Worm (Caenorhabditis elegans) whole organism, early embryonic: ENCODE measurements around the gene F53C3.6.

Experiments
- B0310.2 ChIP-seq: sonication (generic microtip); optimal IDR thresholded peaks from 2 replicates; lab custom pipeline; 2016; ENCODE audit warnings: mild to moderate bottlenecking, missing genetic modification characterization, missing compliant biosample characterization
- F13C5.2 ChIP-seq: sonication (generic microtip); optimal IDR thresholded peaks from 2 replicates; lab custom pipeline; 2017; ENCODE audit warnings: mild to moderate bottlenecking, missing genetic modification characterization, inconsistent platforms, missing compliant biosample characterization
- aly-1 ChIP-seq: sonication (generic microtip); optimal IDR thresholded peaks from 2 replicates; lab custom pipeline; 2016; ENCODE audit warnings: missing genetic modification characterization, missing compliant biosample characterization
- ama-1 ChIP-seq: fragments of 150-350 bp; optimal IDR thresholded peaks from 2 replicates; lab custom pipeline; 2014
- ceh-13 ChIP-seq: fragments of 200-800 bp; sonication (Bioruptor generic); optimal IDR thresholded peaks from 2 replicates; lab custom pipeline; 2018; ENCODE audit warnings: mild to moderate bottlenecking, missing genetic modification characterization, missing compliant biosample characterization
- ceh-36 ChIP-seq: sonication (generic microtip); optimal IDR thresholded peaks from 2 replicates; lab custom pipeline; 2016; ENCODE audit warnings: missing genetic modification characterization, inconsistent platforms, missing compliant biosample characterization
- ets-7 ChIP-seq: sonication (generic microtip); optimal IDR thresholded peaks from 2 replicates; lab custom pipeline; 2016; ENCODE audit warnings: missing genotype, missing genetic modification characterization, missing compliant biosample characterization
- flt-1 ChIP-seq: fragments of 200-800 bp; sonication (Bioruptor generic); IDR thresholded peaks from 2 replicates; pipeline ENCODE4 v1.3.6; 2022; ENCODE audit warnings: missing genetic modification characterization, missing compliant biosample characterization
- hmbx-1 ChIP-seq: sonication (generic microtip); optimal IDR thresholded peaks from 2 replicates; lab custom pipeline; 2016; ENCODE audit warnings: mild to moderate bottlenecking, missing genetic modification characterization, missing compliant biosample characterization
- hmg-4 ChIP-seq: fragments of 200-800 bp; sonication (Bioruptor generic); optimal IDR thresholded peaks from 2 replicates; lab custom pipeline; 2018; ENCODE audit warnings: mild to moderate bottlenecking, missing genetic modification characterization, missing compliant biosample characterization
- hnd-1 ChIP-seq: sonication (generic microtip); optimal IDR thresholded peaks from 2 replicates; lab custom pipeline; 2016; ENCODE audit warnings: missing genetic modification characterization, missing compliant biosample characterization
- pes-1 ChIP-seq: fragments of 200-800 bp; sonication (Bioruptor generic); IDR thresholded peaks from 2 replicates; pipeline ENCODE4 v1.3.6; 2022; ENCODE audit warnings: missing genetic modification reagents, missing genetic modification characterization, missing compliant biosample characterization
- scrt-1 ChIP-seq: fragments of 200-800 bp; sonication (Bioruptor generic); IDR thresholded peaks from 2 replicates; pipeline ENCODE4 v1.3.6; 2022; ENCODE audit warnings: missing genetic modification characterization, missing compliant biosample characterization
- sea-1 ChIP-seq: fragments of 200-800 bp; sonication (Bioruptor generic); conservative IDR thresholded peaks from 2 replicates; pipeline ENCODE4 v1.3.6; 2022; ENCODE audit warnings: missing genetic modification characterization, missing compliant biosample characterization
- tbx-11 ChIP-seq: fragments of 200-800 bp; sonication (Bioruptor generic); IDR thresholded peaks from 2 replicates; pipeline ENCODE4 v1.3.6; 2022; ENCODE audit warnings: missing genetic modification characterization, missing compliant biosample characterization
- tbx-37 ChIP-seq: fragments of 200-800 bp; sonication (Bioruptor generic); conservative IDR thresholded peaks from 2 replicates; pipeline ENCODE4 v1.3.6; 2022; ENCODE audit warnings: missing genetic modification reagents, missing genetic modification characterization, missing compliant biosample characterization
- tra-4 ChIP-seq: sonication (generic microtip); optimal IDR thresholded peaks from 2 replicates; lab custom pipeline; 2017; ENCODE audit warnings: missing genetic modification characterization, missing compliant biosample characterization

F53C3.6 gene

DNA sequence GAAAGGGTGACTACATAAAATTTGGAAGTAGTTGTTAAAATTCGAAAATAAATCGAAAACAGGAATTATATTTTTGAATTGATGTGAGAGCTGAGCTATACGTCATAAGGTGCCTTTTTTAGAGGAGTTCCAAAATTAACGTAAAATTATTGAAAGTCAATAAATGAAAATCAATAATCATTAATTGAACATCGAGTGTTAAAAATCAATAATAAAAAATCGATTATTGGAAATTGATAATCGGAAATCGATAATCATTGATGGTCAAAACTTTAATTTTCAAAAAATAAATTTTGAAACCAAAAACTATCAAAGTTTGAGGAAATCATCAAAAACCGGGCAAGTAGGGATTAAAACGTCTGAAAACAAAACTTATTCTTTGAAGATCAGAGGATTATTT, 15.7 kb downstream of the F53C3.6 start:
- TF ChIP-seq hmbx-1 (tag; lab: Kevin White, UChicago) (no peak), sea-1 (no peak), B0310.2 (tag; lab: Kevin White, UChicago) (no peak), aly-1 (tag; lab: Kevin White, UChicago) (no peak), ama-1 (lab: Kevin White, UChicago) (no peak), pes-1 (GFP tag; lab: Robert Waterston, UW) (no peak), tra-4 (no peak), ets-7 (tag; lab: Kevin White, UChicago) (no peak), hmg-4 (GFP tag; lab: Kevin White, UChicago) (no peak), ceh-36 (no peak), hnd-1 (tag; lab: Kevin White, UChicago) (no peak), scrt-1 (GFP tag; lab: Robert Waterston, UW) (no peak), tbx-11 (GFP tag; lab: Robert Waterston, UW) (no peak), ceh-13 (no peak), tbx-37 (GFP tag; lab: Robert Waterston, UW) (no peak), flt-1 (GFP tag; lab: Robert Waterston, UW) (no peak), F13C5.2 (tag; lab: Kevin White, UChicago) (no peak)

DNA sequence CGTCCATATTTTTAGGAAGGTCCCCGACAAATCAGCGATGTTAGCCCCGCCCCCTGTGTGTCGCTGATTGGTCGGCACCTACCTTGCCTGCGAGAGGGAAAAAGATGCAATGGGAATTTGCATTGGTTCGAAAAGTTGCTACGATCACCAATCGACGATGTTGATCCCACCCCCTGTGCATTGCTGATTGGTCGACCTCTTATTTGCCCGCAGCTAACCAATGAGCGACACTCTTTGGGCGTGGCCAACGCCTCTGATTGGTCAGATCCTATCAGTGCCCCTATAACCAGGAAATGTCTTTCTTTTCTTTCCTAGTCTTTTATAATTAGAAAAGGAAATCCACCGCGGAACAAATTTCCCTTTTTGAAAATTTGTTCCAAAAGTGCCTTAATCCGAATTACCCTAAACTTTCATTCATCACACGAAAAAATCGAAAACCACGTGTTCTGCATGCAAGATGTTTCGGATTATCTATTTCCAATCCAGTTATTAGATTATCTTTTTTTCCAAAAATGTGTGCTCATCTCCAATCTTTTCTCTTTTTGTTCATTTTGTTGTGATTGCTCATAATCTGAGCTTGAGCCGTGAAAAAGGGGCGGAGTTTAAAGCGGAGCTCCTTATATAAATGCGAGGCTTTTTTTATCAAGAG, 20.2 kb downstream of the F53C3.6 start:
- TF ChIP-seq flt-1 (GFP tag; lab: Robert Waterston, UW) (no peak), sea-1 (no peak), tbx-37 (GFP tag; lab: Robert Waterston, UW) (no peak), ceh-36 (no peak), hmg-4 (GFP tag; lab: Kevin White, UChicago) (no peak), ama-1 (lab: Kevin White, UChicago) (no peak), pes-1 (GFP tag; lab: Robert Waterston, UW) (no peak), aly-1 (tag; lab: Kevin White, UChicago) (no peak), tra-4 (no peak), ceh-13 (no peak), B0310.2 (tag; lab: Kevin White, UChicago) (no peak), scrt-1 (GFP tag; lab: Robert Waterston, UW) (no peak), F13C5.2 (tag; lab: Kevin White, UChicago) (no peak)

DNA sequence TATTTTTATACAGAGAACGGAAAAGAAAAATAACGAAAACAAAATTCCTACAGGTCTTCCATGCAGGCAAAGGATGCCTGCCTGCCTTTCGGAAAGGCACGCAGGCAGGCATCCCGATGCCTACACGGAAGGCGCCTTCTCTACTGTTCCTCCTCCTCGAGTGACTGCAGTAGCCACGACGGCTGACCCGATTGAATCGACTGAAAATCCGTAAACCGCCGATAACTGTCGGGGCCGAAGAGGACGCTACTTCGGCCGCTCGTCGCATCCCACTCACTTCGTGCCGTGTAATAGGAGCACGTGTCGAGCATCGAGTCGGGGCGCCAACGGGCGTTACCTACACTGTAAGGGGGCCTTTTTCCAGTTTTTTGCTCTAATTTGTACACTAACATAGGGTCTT, 22.7 kb downstream of the F53C3.6 start:
- TF ChIP-seq hmg-4 (GFP tag; lab: Kevin White, UChicago), result no peak
- 0 out of 2 replicates have a peak, but pooled peaks have one; percentile 8 for TF ChIP-seq pes-1 (GFP tag; lab: Robert Waterston, UW)

DNA sequence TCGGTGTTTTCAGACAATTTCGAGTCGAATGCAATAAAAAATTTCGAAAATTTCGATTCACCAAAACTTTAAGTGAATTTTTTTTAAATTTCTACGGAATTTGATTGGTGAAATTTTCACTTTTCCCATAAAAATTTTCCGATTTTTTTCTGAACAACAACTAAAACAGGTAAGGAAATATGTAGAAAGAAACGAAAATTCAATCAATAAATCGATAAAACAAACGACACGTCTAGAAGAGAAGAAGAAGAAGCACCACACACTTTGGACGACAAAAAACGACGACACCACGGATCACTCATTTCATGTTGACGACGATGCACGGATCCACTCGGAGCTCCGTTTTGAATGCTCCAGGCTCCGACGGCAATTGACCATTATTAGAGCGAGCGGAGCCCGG, 24.8 kb downstream of the F53C3.6 start:
- no peak for TF ChIP-seq F13C5.2 (tag; lab: Kevin White, UChicago)
- no peak for TF ChIP-seq hmg-4 (GFP tag; lab: Kevin White, UChicago)
- TF ChIP-seq hmbx-1 (tag; lab: Kevin White, UChicago), result no peak
- no peak for TF ChIP-seq aly-1 (tag; lab: Kevin White, UChicago)
- no peak for TF ChIP-seq ceh-13
- TF ChIP-seq sea-1, result no peak
- TF ChIP-seq scrt-1 (GFP tag; lab: Robert Waterston, UW), result no peak
- TF ChIP-seq pes-1 (GFP tag; lab: Robert Waterston, UW), result no peak
- TF ChIP-seq tbx-11 (GFP tag; lab: Robert Waterston, UW), result no peak
- TF ChIP-seq tra-4, result no peak
- TF ChIP-seq tbx-37 (GFP tag; lab: Robert Waterston, UW), result no peak
- TF ChIP-seq B0310.2 (tag; lab: Kevin White, UChicago), result no peak
- no peak for TF ChIP-seq ama-1 (lab: Kevin White, UChicago)
- no peak for TF ChIP-seq flt-1 (GFP tag; lab: Robert Waterston, UW)
- TF ChIP-seq ceh-36, result no peak
- no peak for TF ChIP-seq ets-7 (tag; lab: Kevin White, UChicago)
- no peak for TF ChIP-seq hnd-1 (tag; lab: Kevin White, UChicago)

DNA sequence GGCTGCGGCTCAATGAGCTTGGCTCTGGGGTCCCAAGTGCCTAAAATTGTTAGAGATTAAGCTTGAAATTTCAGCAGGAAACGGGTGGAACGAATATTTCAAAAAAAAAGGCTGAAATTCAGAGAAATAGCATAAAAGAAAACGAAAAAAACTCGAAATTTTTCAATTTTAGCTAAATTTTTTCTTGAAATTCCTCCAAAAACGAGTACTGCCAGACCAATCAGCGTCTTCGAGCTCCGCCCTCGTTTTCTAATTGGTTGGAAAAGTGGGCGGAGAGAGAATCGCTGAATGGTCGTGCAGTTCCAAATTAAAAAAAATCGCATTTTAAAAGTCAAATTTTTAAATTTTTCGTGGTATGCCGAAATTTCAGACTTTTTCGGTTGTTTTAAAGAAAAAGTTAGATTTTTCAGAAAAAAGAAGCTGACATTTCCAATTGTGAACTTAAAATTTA, 30.0 kb downstream of the F53C3.6 start, which contains the start of gene plpp-1.1:
Gene plpp-1.1 (minus strand): TSS at position 51 of the 451 bp plus-strand sequence.
- TF ChIP-seq tbx-11 (GFP tag; lab: Robert Waterston, UW), result no peak
- TF ChIP-seq ceh-13, result no peak
- TF ChIP-seq flt-1 (GFP tag; lab: Robert Waterston, UW), result no peak
- no peak for TF ChIP-seq aly-1 (tag; lab: Kevin White, UChicago)
- TF ChIP-seq sea-1, result no peak
- no peak for TF ChIP-seq hmbx-1 (tag; lab: Kevin White, UChicago)
- TF ChIP-seq pes-1 (GFP tag; lab: Robert Waterston, UW), result no peak; the same call in 1 of the 2 replicates
- no peak for TF ChIP-seq F13C5.2 (tag; lab: Kevin White, UChicago)
- no peak for TF ChIP-seq hnd-1 (tag; lab: Kevin White, UChicago)
- no peak for TF ChIP-seq ceh-36
- TF ChIP-seq scrt-1 (GFP tag; lab: Robert Waterston, UW), result no peak
- no peak for TF ChIP-seq hmg-4 (GFP tag; lab: Kevin White, UChicago)

DNA sequence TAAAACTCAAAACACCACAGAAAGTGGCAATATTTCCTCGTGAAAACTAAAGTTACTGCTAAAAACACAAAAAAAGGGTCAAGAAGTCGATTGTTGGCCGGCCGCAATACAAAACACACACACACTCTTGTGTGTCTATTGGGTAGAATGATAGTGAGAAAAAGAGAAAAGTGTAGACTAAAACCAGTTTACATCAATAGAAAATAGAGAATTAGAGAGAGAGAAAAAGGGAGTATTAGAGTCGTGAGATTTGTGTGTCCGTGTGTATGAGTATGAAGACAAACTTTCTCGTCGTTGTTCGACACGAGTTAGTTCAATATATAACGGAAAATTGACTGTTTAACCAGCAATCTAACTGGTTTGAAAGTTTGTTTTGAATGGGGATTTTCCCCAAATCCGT, 31.5 kb downstream of the F53C3.6 start:
- no peak for TF ChIP-seq aly-1 (tag; lab: Kevin White, UChicago)
- TF ChIP-seq hmbx-1 (tag; lab: Kevin White, UChicago), result no peak
- no peak for TF ChIP-seq tbx-37 (GFP tag; lab: Robert Waterston, UW)
- no peak for TF ChIP-seq ceh-36
- TF ChIP-seq flt-1 (GFP tag; lab: Robert Waterston, UW), result no peak
- TF ChIP-seq ama-1 (lab: Kevin White, UChicago), result no peak
- TF ChIP-seq ets-7 (tag; lab: Kevin White, UChicago), result no peak

DNA sequence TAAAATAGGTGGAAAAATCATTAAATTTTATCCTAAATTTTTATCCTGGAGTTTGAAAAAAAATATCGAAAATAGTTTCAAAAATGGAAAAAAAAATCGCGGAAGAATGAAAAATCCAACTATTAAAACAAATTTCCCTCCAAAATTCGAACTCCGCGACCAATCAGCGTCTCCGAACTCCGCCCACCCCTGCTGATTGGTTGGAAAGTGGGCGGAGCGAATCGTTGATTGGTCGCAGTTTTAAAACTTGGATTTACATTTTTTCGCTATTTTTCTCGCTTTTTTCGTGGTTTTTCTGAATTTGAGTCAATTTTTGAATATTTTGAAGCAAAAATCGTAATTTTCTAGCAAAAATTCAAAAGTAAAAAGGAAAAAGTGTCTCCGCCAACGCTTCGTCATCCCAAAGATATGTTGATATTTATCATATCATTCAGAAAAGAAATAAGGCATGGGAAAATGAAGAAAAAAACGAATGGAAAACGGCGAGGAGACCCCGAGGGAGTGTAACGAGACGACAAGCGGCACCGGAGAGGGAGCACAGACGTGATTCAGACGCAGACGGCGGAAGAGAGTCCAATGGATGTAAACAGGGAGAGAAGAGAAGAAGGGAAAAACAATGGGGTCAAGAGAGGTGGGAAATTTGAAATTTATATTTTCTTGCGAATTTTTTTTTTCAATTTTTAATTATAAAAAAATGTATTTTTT, 32.7 kb downstream of the F53C3.6 start:
- TF ChIP-seq tbx-11 (GFP tag; lab: Robert Waterston, UW) (no peak), hmg-4 (GFP tag; lab: Kevin White, UChicago) (no peak), scrt-1 (GFP tag; lab: Robert Waterston, UW) (no peak), hmbx-1 (tag; lab: Kevin White, UChicago) (no peak), ama-1 (lab: Kevin White, UChicago) (no peak), F13C5.2 (tag; lab: Kevin White, UChicago) (no peak), hnd-1 (tag; lab: Kevin White, UChicago) (no peak)
